Worm (Caenorhabditis elegans): ENCODE results near the gene ula-1.
A peak's percentile ranks its signal among the peaks of the same experiment; 100 is the strongest.

Gene ula-1

DNA sequence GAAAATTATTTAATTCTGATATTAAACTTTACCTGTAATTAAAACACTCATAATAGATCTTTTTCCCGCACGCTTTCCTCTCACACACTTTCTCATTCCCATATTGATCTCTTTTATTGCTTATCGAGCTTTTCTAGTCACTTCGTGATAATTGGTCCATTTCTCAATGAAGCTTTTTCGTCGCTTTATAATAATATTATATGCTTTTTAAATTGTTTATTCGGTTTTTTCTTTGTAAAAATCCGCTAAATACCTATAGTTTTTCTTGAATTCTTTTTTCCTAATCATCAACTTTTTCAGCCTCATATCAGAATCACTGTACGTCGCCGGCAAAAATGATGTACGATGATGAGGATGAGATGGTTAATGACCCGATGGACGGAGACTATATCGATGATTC is 19.1 kb upstream of the ula-1 start, which contains the start of gene rpb-2:
TSS of gene rpb-2 (plus strand) at position 301 of the 400 bp plus-strand sequence.
- TF ChIP-seq ctbp-1 (GFP tag; IDR thresholded peaks at IDR 0.05) (no peak), ceh-44 (GFP tag; IDR thresholded peaks at IDR 0.05) (no peak), Y75B8A.6 (GFP tag; IDR thresholded peaks at IDR 0.05) (no peak), dpl-1 (GFP tag; optimal IDR thresholded peaks at IDR 0.05) (no peak), F49E8.2 (tag; optimal IDR thresholded peaks at IDR 0.05; ENCODE audit: borderline replicate concordance) (no peak), attf-4 (tag; optimal IDR thresholded peaks at IDR 0.05) (no peak), zip-11 (GFP tag; IDR thresholded peaks at IDR 0.05) (no peak), D1046.2 (GFP tag; IDR thresholded peaks at IDR 0.05) (no peak), aly-2 (tag; optimal IDR thresholded peaks at IDR 0.05) (no peak), tra-1 (GFP tag; IDR thresholded peaks at IDR 0.05) (no peak), madf-9 (GFP tag; conservative IDR thresholded peaks at IDR 0.05) (no peak), Y5F2A.4 (GFP tag; optimal IDR thresholded peaks at IDR 0.05) (no peak), F44E2.7 (GFP tag; IDR thresholded peaks at IDR 0.05) (no peak), nhr-77 (tag; optimal IDR thresholded peaks at IDR 0.05) (no peak)

DNA sequence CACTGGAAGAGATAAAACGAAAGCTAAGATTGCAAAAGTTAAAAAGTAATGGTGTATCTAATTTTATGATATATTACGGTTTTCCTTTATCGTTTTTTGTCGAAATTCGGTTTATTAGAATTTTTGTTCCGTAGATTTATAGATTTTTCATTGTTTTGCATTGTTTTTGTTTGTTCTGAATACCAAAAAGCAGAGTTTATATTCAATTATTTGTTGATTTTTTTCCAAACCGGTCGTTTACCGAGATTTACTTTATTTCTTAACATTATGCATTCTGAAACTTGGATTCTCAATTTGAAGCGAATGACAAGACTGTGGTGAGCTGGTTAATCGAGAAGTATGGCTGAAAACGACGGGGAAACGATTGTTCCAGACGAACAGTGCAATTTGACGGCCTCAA is 16.9 kb upstream of the ula-1 start, which contains the start of gene fsn-1:
TSS of gene fsn-1 (plus strand) at position 301 of the 400 bp plus-strand sequence.
- TF ChIP-seq nhr-11 (tag; optimal IDR thresholded peaks at IDR 0.05) (no peak), aha-1 (tag) (peak; percentile 72)

DNA sequence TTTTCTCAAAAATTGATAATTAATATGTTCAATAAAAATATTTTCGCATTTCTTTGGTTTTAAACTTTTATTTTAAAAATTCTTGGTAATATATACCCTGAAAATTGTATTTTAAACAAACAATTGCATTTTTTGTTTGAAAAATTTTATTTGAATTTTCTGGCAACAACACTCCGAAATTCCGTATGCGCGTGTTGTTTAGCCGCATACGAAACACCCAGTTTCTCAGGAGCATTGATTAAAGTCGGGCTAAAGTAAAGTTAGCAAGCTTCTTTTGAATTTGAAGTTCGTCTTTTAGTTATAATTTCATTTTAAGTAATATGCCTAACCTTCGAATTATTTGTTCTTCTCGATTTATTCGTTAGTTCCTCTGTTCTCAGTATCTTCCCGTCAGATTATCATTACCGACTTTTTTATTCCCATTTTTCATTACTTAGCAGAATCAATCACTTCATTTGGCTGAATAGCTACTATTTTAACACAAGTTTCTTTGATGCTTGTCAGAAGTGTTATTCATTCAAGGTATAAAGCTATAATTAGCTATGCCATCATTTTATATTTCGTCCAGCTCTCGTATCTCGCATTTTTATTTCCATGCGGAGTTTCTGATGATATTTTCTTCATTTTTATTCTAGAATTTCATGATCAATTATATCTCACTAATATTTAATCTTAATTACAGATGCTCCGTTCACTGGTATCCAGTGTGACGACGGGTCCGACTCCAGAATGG is 14.9 kb upstream of the ula-1 start, which contains the start of gene mrps-18C:
TSS of gene mrps-18C (plus strand) at position 683 of the 733 bp plus-strand sequence.
- peak; percentile 93 for TF ChIP-seq T20F7.1 (GFP tag; optimal IDR thresholded peaks at IDR 0.05)
- TF ChIP-seq madf-5 (GFP tag; IDR thresholded peaks at IDR 0.05), result no peak
- peak in 1 of 2 experiments; percentile 52 for TF ChIP-seq lsy-2 (tag; optimal IDR thresholded peaks at IDR 0.05)
- TF ChIP-seq unc-62 (GFP tag; optimal IDR thresholded peaks at IDR 0.05 in 1 of 2), result peak in 1 of 2 experiments; percentile 28
- TF ChIP-seq unc-62 (tag; optimal IDR thresholded peaks at IDR 0.05), result no peak
- peak; percentile 40 for TF ChIP-seq dpl-1 (GFP tag; optimal IDR thresholded peaks at IDR 0.05)
- no peak for TF ChIP-seq nhr-237 (tag; optimal IDR thresholded peaks at IDR 0.05)
- TF ChIP-seq lin-1 (GFP tag; IDR thresholded peaks at IDR 0.05), result no peak
- peak; percentile 59 for TF ChIP-seq mes-2 (tag; optimal IDR thresholded peaks at IDR 0.05; ENCODE audit: poor library complexity, severe bottlenecking)
- peak; percentile 60; the same call in 1 of the 2 replicates for TF ChIP-seq Y48G9A.11 (GFP tag; IDR thresholded peaks at IDR 0.05)
- no peak for TF ChIP-seq nhr-102 (tag; optimal IDR thresholded peaks at IDR 0.05)
- TF ChIP-seq aha-1 (tag), result peak; percentile 73

DNA sequence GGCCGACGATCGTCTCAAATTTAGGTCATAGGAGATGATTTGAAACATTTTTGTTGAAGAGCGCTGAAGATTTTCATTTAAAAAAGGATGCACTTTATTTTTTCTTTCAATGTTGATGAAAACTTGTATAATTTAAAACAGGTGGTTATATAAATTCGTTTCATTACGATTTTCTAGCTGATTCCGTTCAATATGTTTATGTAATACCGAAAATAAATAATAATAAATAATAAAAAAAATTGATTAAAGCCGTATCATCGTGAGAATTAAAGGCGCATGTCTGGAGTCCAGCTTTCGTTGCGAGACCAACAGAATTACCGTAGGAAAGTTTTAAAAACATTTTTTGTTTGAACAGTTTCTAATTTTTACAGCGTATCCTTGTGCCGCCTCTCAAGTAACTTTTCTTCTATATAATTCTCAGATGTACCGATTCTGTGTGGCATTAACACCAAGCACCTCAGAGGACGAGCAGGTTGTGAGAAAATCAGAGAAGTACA is 12.1 kb upstream of the ula-1 start, which contains the start of the genes C26E6.12 and eri-9:
TSS of gene C26E6.12 (minus strand) at position 51 of the 497 bp plus-strand sequence.
TSS of gene eri-9 (plus strand) at position 248 of the 497 bp plus-strand sequence.
- TF ChIP-seq nhr-41 (GFP tag; IDR thresholded peaks at IDR 0.05), result no peak
- TF ChIP-seq pqm-1 (tag; optimal IDR thresholded peaks at IDR 0.05), result no peak
- TF ChIP-seq dmd-6 (GFP tag; IDR thresholded peaks at IDR 0.05), result no peak
- no peak for TF ChIP-seq nhr-48 (tag; optimal IDR thresholded peaks at IDR 0.05)
- TF ChIP-seq zfp-3 (GFP tag; conservative IDR thresholded peaks at IDR 0.05), result no peak
- TF ChIP-seq dve-1 (tag; optimal IDR thresholded peaks at IDR 0.05; ENCODE audit: insufficient read depth), result no peak
- TF ChIP-seq zip-2 (tag; optimal IDR thresholded peaks at IDR 0.05), result no peak
- no peak for TF ChIP-seq lin-29 (GFP tag; IDR thresholded peaks at IDR 0.05)
- no peak for TF ChIP-seq nhr-25 (tag; optimal IDR thresholded peaks at IDR 0.05; ENCODE audit: borderline replicate concordance, insufficient read depth)
- no peak for TF ChIP-seq zfp-2 (tag; optimal IDR thresholded peaks at IDR 0.05)
- TF ChIP-seq F26F4.8 (GFP tag; conservative IDR thresholded peaks at IDR 0.05), result no peak
- TF ChIP-seq lin-38 (GFP tag; IDR thresholded peaks at IDR 0.05), result no peak
- TF ChIP-seq lin-13 (GFP tag; optimal IDR thresholded peaks at IDR 0.05), result no peak
- no peak for TF ChIP-seq ctbp-1 (GFP tag; IDR thresholded peaks at IDR 0.05)
- TF ChIP-seq egl-27 (tag; optimal IDR thresholded peaks at IDR 0.05), result no peak
- TF ChIP-seq pha-4 (GFP tag; IDR thresholded peaks at IDR 0.05), result no peak
- TF ChIP-seq pha-4 (tag; optimal IDR thresholded peaks at IDR 0.05), result no peak
- no peak for TF ChIP-seq F44E2.7 (GFP tag; IDR thresholded peaks at IDR 0.05)
